Worm (Caenorhabditis elegans) whole organism, young adult: ENCODE measurements around the gene laat-1.
A peak's percentile ranks its signal among the peaks of the same experiment; 100 is the strongest.

Experiments used
- B0261.1 ChIP-seq: sonication (generic microtip); optimal IDR thresholded peaks from 2 replicates; lab custom pipeline; 2016; ENCODE audit warnings: mild to moderate bottlenecking, missing genetic modification characterization, moderate library complexity, missing compliant biosample characterization
- C17E4.6 ChIP-seq: fragments of 200-800 bp; sonication (Bioruptor generic); IDR thresholded peaks from 2 replicates; pipeline ENCODE4 v1.3.6; 2022; ENCODE audit warnings: missing genetic modification reagents, missing genetic modification characterization, missing compliant biosample characterization
- D2030.7 ChIP-seq: fragments of 200-800 bp; sonication (Bioruptor generic); IDR thresholded peaks from 2 replicates; pipeline ENCODE4 v1.3.6; 2022; ENCODE audit warnings: missing genetic modification reagents, missing genetic modification characterization, missing compliant biosample characterization
- F10E7.11 ChIP-seq: sonication (generic microtip); optimal IDR thresholded peaks from 2 replicates; lab custom pipeline; 2017; ENCODE audit warnings: mild to moderate bottlenecking, missing genetic modification characterization, moderate library complexity, missing compliant biosample characterization
- F22D6.2 ChIP-seq: sonication (generic microtip); optimal IDR thresholded peaks from 2 replicates; lab custom pipeline; 2016; ENCODE audit warnings: mild to moderate bottlenecking, missing genetic modification characterization, missing compliant biosample characterization
- F33H1.4 ChIP-seq: fragments of 200-800 bp; sonication (Bioruptor generic); IDR thresholded peaks from 2 replicates; pipeline ENCODE4 v1.3.6; 2022; ENCODE audit warnings: missing genetic modification reagents, missing genetic modification characterization, missing compliant biosample characterization
- F49E8.2 ChIP-seq: sonication (generic microtip); optimal IDR thresholded peaks from 3 replicates; lab custom pipeline; 2017; ENCODE audit warnings: missing genetic modification characterization, mild to moderate bottlenecking, missing compliant biosample characterization, antibody characterized with exemption, moderate library complexity; ENCODE audit not compliant: insufficient read depth
- F55B11.4 ChIP-seq: sonication (generic microtip); optimal IDR thresholded peaks from 2 replicates; lab custom pipeline; 2016; ENCODE audit warnings: missing compliant biosample characterization, missing genetic modification characterization, borderline replicate concordance; ENCODE audit not compliant: insufficient read depth
- K11D2.4 ChIP-seq: fragments of 200-800 bp; sonication (Bioruptor generic); IDR thresholded peaks from 2 replicates; pipeline ENCODE4 v1.3.6; 2022; ENCODE audit warnings: missing genetic modification reagents, missing genetic modification characterization, missing compliant biosample characterization
- K12H6.12 ChIP-seq: fragments of 200-800 bp; sonication (Bioruptor generic); optimal IDR thresholded peaks from 2 replicates; lab custom pipeline; 2018; ENCODE audit warnings: mild to moderate bottlenecking, missing genetic modification characterization, missing compliant biosample characterization
- Y53G8AR.9 ChIP-seq: fragments of 200-800 bp; sonication (Bioruptor generic); conservative IDR thresholded peaks from 2 replicates; pipeline ENCODE4 v1.3.6; 2022; ENCODE audit warnings: missing genetic modification reagents, missing genetic modification characterization, missing compliant biosample characterization
- Y56A3A.18 ChIP-seq: fragments of 200-800 bp; sonication (Bioruptor generic); IDR thresholded peaks from 2 replicates; pipeline ENCODE4 v1.3.6; 2022; ENCODE audit warnings: missing genetic modification reagents, missing genetic modification characterization, missing compliant biosample characterization
- Y95B8A.8 ChIP-seq: fragments of 200-800 bp; sonication (Bioruptor generic); IDR thresholded peaks from 2 replicates; pipeline ENCODE4 v1.3.6; 2022; ENCODE audit warnings: missing genetic modification reagents, missing genetic modification characterization, missing compliant biosample characterization
- atf-7 ChIP-seq: sonication (generic microtip); optimal IDR thresholded peaks from 2 replicates; lab custom pipeline; 2017; ENCODE audit warnings: mild to moderate bottlenecking, missing genetic modification characterization, missing compliant biosample characterization
- attf-3 ChIP-seq: fragments of 200-800 bp; sonication (Bioruptor generic); conservative IDR thresholded peaks from 2 replicates; pipeline ENCODE4 v1.3.6; 2022; ENCODE audit warnings: missing genetic modification reagents, missing genetic modification characterization, missing compliant biosample characterization
- attf-5 ChIP-seq: fragments of 200-800 bp; sonication (Bioruptor generic); optimal IDR thresholded peaks from 2 replicates; lab custom pipeline; 2018; ENCODE audit warnings: mild to moderate bottlenecking, missing genetic modification characterization, missing compliant biosample characterization
- bed-2 ChIP-seq: fragments of 200-800 bp; sonication (Bioruptor generic); IDR thresholded peaks from 2 replicates; pipeline ENCODE4 v1.3.6; 2022; ENCODE audit warnings: missing genetic modification reagents, missing genetic modification characterization, missing compliant biosample characterization
- cebp-1 ChIP-seq, 2 experiments: fragments of 200-800 bp in 1 of 2; sonication (Bioruptor generic) in 1 of 2; sonication (generic microtip) in 1 of 2; IDR thresholded peaks in 1 of 2; optimal IDR thresholded peaks in 1 of 2; 2 replicates each; pipeline versions ENCODE4 v1.3.6 to Lab custom; 2017 to 2022; ENCODE audit warnings: missing compliant biosample characterization in 2 of 2, missing genetic modification characterization in 2 of 2, mild to moderate bottlenecking in 1 of 2, missing genetic modification reagents in 1 of 2, moderate library complexity in 1 of 2
- ceh-40 ChIP-seq: fragments of 200-800 bp; sonication (Bioruptor generic); IDR thresholded peaks from 2 replicates; pipeline ENCODE4 v1.3.6; 2022; ENCODE audit warnings: missing genetic modification characterization, missing compliant biosample characterization
- die-1 ChIP-seq: sonication (generic microtip); optimal IDR thresholded peaks from 2 replicates; lab custom pipeline; 2016; ENCODE audit warnings: missing genotype, mild to moderate bottlenecking, missing genetic modification characterization, missing compliant biosample characterization
- dox-1 ChIP-seq: fragments of 200-800 bp; sonication (Bioruptor generic); IDR thresholded peaks from 2 replicates; pipeline ENCODE4 v1.3.6; 2022; ENCODE audit warnings: missing genetic modification reagents, missing genetic modification characterization, missing compliant biosample characterization
- dpff-1 ChIP-seq: sonication (generic microtip); optimal IDR thresholded peaks from 2 replicates; lab custom pipeline; 2017; ENCODE audit warnings: mild to moderate bottlenecking, missing genetic modification characterization, missing compliant biosample characterization
- efl-1 ChIP-seq: fragments of 150-350 bp; optimal IDR thresholded peaks from 2 replicates; lab custom pipeline; 2014; ENCODE audit warnings: missing biosample characterization, missing genetic modification reagents, missing genetic modification characterization
- gei-17 ChIP-seq: fragments of 200-800 bp; sonication (Bioruptor generic); optimal IDR thresholded peaks from 2 replicates; lab custom pipeline; 2018; ENCODE audit warnings: mild to moderate bottlenecking, missing genetic modification characterization, missing compliant biosample characterization
- hlh-26 ChIP-seq: fragments of 200-800 bp; sonication (Bioruptor generic); conservative IDR thresholded peaks from 2 replicates; pipeline ENCODE4 v1.3.6; 2022; ENCODE audit warnings: missing genetic modification reagents, missing genetic modification characterization, missing compliant biosample characterization
- hmg-1.2 ChIP-seq: fragments of 200-800 bp; sonication (Bioruptor generic); IDR thresholded peaks from 2 replicates; pipeline ENCODE4 v1.3.6; 2022; ENCODE audit warnings: missing genetic modification reagents, missing genetic modification characterization, missing compliant biosample characterization
- hrde-1 ChIP-seq: sonication (generic microtip); optimal IDR thresholded peaks from 2 replicates; lab custom pipeline; 2016; ENCODE audit warnings: missing genetic modification characterization, mild to moderate bottlenecking, missing compliant biosample characterization, moderate library complexity, missing genotype, missing genetic modification reagents, borderline replicate concordance
- let-526 ChIP-seq: fragments of 200-800 bp; sonication (Bioruptor generic); IDR thresholded peaks from 2 replicates; pipeline ENCODE4 v1.3.6; 2022; ENCODE audit warnings: missing genetic modification reagents, missing genetic modification characterization, missing compliant biosample characterization
- let-607 ChIP-seq, 2 experiments: fragments of 200-800 bp in 1 of 2; sonication (Bioruptor generic) in 1 of 2; sonication (generic microtip) in 1 of 2; optimal IDR thresholded peaks; 2 replicates each; lab custom pipeline; 2016 to 2018; ENCODE audit warnings: mild to moderate bottlenecking in 2 of 2, missing compliant biosample characterization in 2 of 2, missing genetic modification characterization in 2 of 2, moderate library complexity in 2 of 2, missing genotype in 1 of 2
- lin-26 ChIP-seq: fragments of 200-800 bp; sonication (Bioruptor generic); IDR thresholded peaks from 2 replicates; pipeline ENCODE4 v1.3.6; 2022; ENCODE audit warnings: missing genetic modification reagents, missing genetic modification characterization, missing compliant biosample characterization
- lin-35 ChIP-seq, 3 experiments: fragments of 150-350 bp in 2 of 3; sonication (generic microtip) in 1 of 3; optimal IDR thresholded peaks; 2 replicates each; lab custom pipeline; 2014 to 2018; ENCODE audit warnings: missing biosample characterization in 3 of 3, missing genetic modification characterization in 3 of 3, missing genetic modification reagents in 3 of 3
- lin-54 ChIP-seq: fragments of 200-800 bp; sonication (Bioruptor generic); optimal IDR thresholded peaks from 2 replicates; lab custom pipeline; 2018; ENCODE audit warnings: mild to moderate bottlenecking, missing genetic modification characterization, missing compliant biosample characterization
- lsl-1 ChIP-seq: fragments of 200-800 bp; sonication (Bioruptor generic); optimal IDR thresholded peaks from 2 replicates; lab custom pipeline; 2018; ENCODE audit warnings: mild to moderate bottlenecking, missing genetic modification characterization, moderate library complexity, missing compliant biosample characterization
- lsy-27 ChIP-seq: sonication (generic microtip); optimal IDR thresholded peaks from 2 replicates; lab custom pipeline; 2017; ENCODE audit warnings: missing genetic modification characterization, mild to moderate bottlenecking, missing compliant biosample characterization, antibody characterized with exemption, missing genotype, borderline replicate concordance; ENCODE audit not compliant: insufficient read depth
- madf-6 ChIP-seq: fragments of 200-800 bp; sonication (Bioruptor generic); IDR thresholded peaks from 2 replicates; pipeline ENCODE4 v1.3.6; 2022; ENCODE audit warnings: missing genetic modification reagents, missing genetic modification characterization, missing compliant biosample characterization
- madf-8 ChIP-seq: fragments of 200-800 bp; sonication (Bioruptor generic); conservative IDR thresholded peaks from 2 replicates; pipeline ENCODE4 v1.3.6; 2022; ENCODE audit warnings: missing genetic modification reagents, missing genetic modification characterization, missing compliant biosample characterization
- mcd-1 ChIP-seq: fragments of 200-800 bp; sonication (Bioruptor generic); IDR thresholded peaks from 2 replicates; pipeline ENCODE4 v1.3.6; 2022; ENCODE audit warnings: missing genetic modification reagents, missing genetic modification characterization, missing compliant biosample characterization
- nfya-2 ChIP-seq: fragments of 200-800 bp; sonication (Bioruptor generic); IDR thresholded peaks from 2 replicates; pipeline ENCODE4 v1.3.6; 2022; ENCODE audit warnings: missing genetic modification reagents, missing genetic modification characterization, missing compliant biosample characterization
- nfyb-1 ChIP-seq: fragments of 200-800 bp; sonication (Bioruptor generic); IDR thresholded peaks from 2 replicates; pipeline ENCODE4 v1.3.6; 2022; ENCODE audit warnings: missing genetic modification reagents, missing genetic modification characterization, missing compliant biosample characterization
- nhr-120 ChIP-seq: fragments of 200-800 bp; sonication (Bioruptor generic); IDR thresholded peaks from 2 replicates; pipeline ENCODE4 v1.3.6; 2022; ENCODE audit warnings: missing genetic modification characterization, missing compliant biosample characterization
- nhr-27 ChIP-seq: fragments of 200-800 bp; sonication (Bioruptor generic); optimal IDR thresholded peaks from 2 replicates; lab custom pipeline; 2018; ENCODE audit warnings: mild to moderate bottlenecking, missing genetic modification characterization, moderate library complexity, missing compliant biosample characterization
- nhr-80 ChIP-seq: sonication (generic microtip); optimal IDR thresholded peaks from 2 replicates; lab custom pipeline; 2016; ENCODE audit warnings: missing genetic modification characterization, missing compliant biosample characterization
- pha-4 ChIP-seq: fragments of 150-350 bp; sonication (generic microtip); optimal IDR thresholded peaks from 2 replicates; lab custom pipeline; 2014; ENCODE audit warnings: missing biosample characterization, missing genetic modification reagents, missing genetic modification characterization
- snpc-1.1 ChIP-seq: sonication (generic microtip); optimal IDR thresholded peaks from 2 replicates; lab custom pipeline; 2017; ENCODE audit warnings: missing genetic modification characterization, mild to moderate bottlenecking, missing compliant biosample characterization, antibody characterized with exemption, moderate library complexity, missing genotype, missing genetic modification reagents; ENCODE audit not compliant: insufficient read depth
- somi-1 ChIP-seq: fragments of 200-800 bp; sonication (Bioruptor generic); optimal IDR thresholded peaks from 2 replicates; lab custom pipeline; 2018; ENCODE audit warnings: mild to moderate bottlenecking, missing genetic modification characterization, missing compliant biosample characterization
- tbx-9 ChIP-seq: sonication (generic microtip); optimal IDR thresholded peaks from 2 replicates; lab custom pipeline; 2016; ENCODE audit warnings: borderline replicate concordance, missing genetic modification characterization, inconsistent platforms, missing compliant biosample characterization
- unc-130 ChIP-seq: sonication (generic microtip); optimal IDR thresholded peaks from 2 replicates; lab custom pipeline; 2016; ENCODE audit warnings: missing genetic modification reagents, missing genetic modification characterization, missing compliant biosample characterization
- zfh-2 ChIP-seq: fragments of 200-800 bp; sonication (Bioruptor generic); conservative IDR thresholded peaks from 2 replicates; pipeline ENCODE4 v1.3.6; 2022; ENCODE audit warnings: missing genetic modification reagents, missing genetic modification characterization, missing compliant biosample characterization

The laat-1 gene

DNA sequence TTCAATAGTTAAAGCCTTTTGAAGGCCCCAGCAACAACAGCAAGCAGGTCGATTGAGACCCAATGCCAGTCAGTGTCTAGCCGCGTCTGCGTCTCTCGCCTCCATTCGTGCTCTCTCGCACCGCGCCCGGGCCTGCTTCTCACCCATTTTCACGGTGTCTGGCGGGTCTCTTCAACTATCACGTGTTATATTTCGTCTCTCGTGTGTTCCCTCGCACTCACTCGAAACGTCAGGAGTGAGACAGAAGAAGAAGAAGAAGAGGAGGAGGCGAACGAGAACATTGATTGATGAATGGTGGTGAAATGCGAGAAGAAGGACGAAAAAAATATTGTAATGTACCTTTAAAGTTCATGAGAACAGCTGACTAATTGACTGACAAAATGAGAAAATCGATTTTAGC, 16.4 kb downstream of the laat-1 start (continued):
- TF ChIP-seq dox-1 (GFP tag; lab: Robert Waterston, UW) (peak; percentile 64; the same call in 1 of the 2 replicates), F55B11.4 (no peak), pha-4 (no peak), snpc-1.1 (no peak), zfh-2 (GFP tag; lab: Robert Waterston, UW) (peak; percentile 96), nhr-80 (tag; lab: Kevin White, UChicago) (peak; percentile 67), lin-35 (GFP tag; optimal IDR thresholded peaks at IDR 0.05; lab: Kevin White, UChicago) (peak in 1 of 3 experiments; percentile 51), hrde-1 (tag; lab: Kevin White, UChicago) (no peak), nhr-120 (GFP tag; lab: Robert Waterston, UW) (no peak), lin-54 (GFP tag; lab: Kevin White, UChicago) (peak; percentile 28), hmg-1.2 (GFP tag; lab: Robert Waterston, UW) (peak; percentile 79; the same call in 1 of the 2 replicates), F33H1.4 (GFP tag; lab: Robert Waterston, UW) (no peak), lin-26 (peak; percentile 69; the same call in 1 of the 2 replicates), F10E7.11 (no peak), nfya-2 (GFP tag; lab: Robert Waterston, UW) (no peak), K12H6.12 (tag; lab: Kevin White, UChicago) (peak; percentile 67), F22D6.2 (tag; lab: Kevin White, UChicago) (no peak), K11D2.4 (no peak), tbx-9 (tag; lab: Kevin White, UChicago) (no peak), B0261.1 (tag; lab: Kevin White, UChicago) (no peak), let-526 (peak; percentile 66), ceh-40 (GFP tag; lab: Robert Waterston, UW) (no peak), somi-1 (peak; percentile 79), D2030.7 (GFP tag; lab: Robert Waterston, UW) (no peak), atf-7 (tag; lab: Kevin White, UChicago) (peak; percentile 46), die-1 (tag; lab: Kevin White, UChicago) (peak; percentile 38), bed-2 (GFP tag; lab: Robert Waterston, UW) (no peak), C17E4.6 (GFP tag; lab: Robert Waterston, UW) (no peak), efl-1 (GFP tag; lab: Kevin White, UChicago) (no peak), unc-130 (GFP tag; lab: Kevin White, UChicago) (no peak), Y95B8A.8 (0 out of 2 replicates have a peak, but pooled peaks have one; percentile 20), F49E8.2 (tag; lab: Kevin White, UChicago) (no peak), let-607 (tag; optimal IDR thresholded peaks at IDR 0.05; lab: Kevin White, UChicago) (peak in 1 of 2 experiments; percentile 32), Y53G8AR.9 (GFP tag; lab: Robert Waterston, UW) (no peak), attf-5 (GFP tag; lab: Kevin White, UChicago) (peak; percentile 86)

DNA sequence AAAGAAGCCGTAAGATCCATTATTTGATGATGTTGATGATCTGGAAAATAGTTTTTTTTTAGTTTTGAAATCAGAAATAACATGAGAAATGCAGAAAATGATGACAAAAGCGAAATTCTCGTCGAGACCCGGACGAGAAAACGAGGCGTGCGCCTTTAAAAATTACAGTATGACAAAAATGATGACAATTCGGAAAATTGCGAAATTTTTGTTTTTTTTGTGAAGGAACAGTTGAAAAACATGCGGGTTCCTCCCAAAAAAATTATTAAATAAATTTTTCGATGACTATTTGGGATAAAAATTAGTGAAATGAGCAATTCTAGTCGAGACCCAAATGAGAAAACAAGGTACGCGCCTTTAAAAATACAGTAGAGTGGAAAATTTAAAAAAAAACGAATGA, 17.0 kb downstream of the laat-1 start, which contains the start of gene ubxn-3:
ubxn-3 (minus strand) TSS at position 66 of the 400 bp plus-strand sequence.
- TF ChIP-seq F33H1.4 (GFP tag; lab: Robert Waterston, UW) = peak; percentile 75
- TF ChIP-seq attf-3 (GFP tag; lab: Robert Waterston, UW) = no peak
- TF ChIP-seq cebp-1 (GFP tag; IDR thresholded peaks at IDR 0.05; lab: Robert Waterston, UW) = no peak
- TF ChIP-seq cebp-1 (tag; optimal IDR thresholded peaks at IDR 0.05; lab: Kevin White, UChicago) = peak; percentile 35
- no peak for TF ChIP-seq gei-17 (GFP tag; lab: Kevin White, UChicago)
- no peak for TF ChIP-seq hlh-26 (GFP tag; lab: Robert Waterston, UW)
- no peak for TF ChIP-seq dpff-1 (tag; lab: Kevin White, UChicago)
- TF ChIP-seq madf-6 (GFP tag; lab: Robert Waterston, UW) = peak; percentile 47; the same call in 1 of the 2 replicates
- no peak for TF ChIP-seq mcd-1
- peak; percentile 90 for TF ChIP-seq lsl-1 (GFP tag; lab: Kevin White, UChicago)
- TF ChIP-seq lsy-27 (tag; lab: Kevin White, UChicago) = no peak
- TF ChIP-seq D2030.7 (GFP tag; lab: Robert Waterston, UW) = peak; percentile 13; the same call in 1 of the 2 replicates
- TF ChIP-seq Y56A3A.18 = no peak
- TF ChIP-seq nfyb-1 (GFP tag; lab: Robert Waterston, UW) = no peak
- peak; percentile 45 for TF ChIP-seq madf-8 (GFP tag; lab: Robert Waterston, UW)
- no peak for TF ChIP-seq nhr-27 (tag; lab: Kevin White, UChicago)
